Fruit fly (Drosophila melanogaster): ENCODE measurements around the gene shv.

dm6 chr2L:427338-428234 lies 25.3 kb upstream of the shv start:
- TF ChIP-seq CG8478 (optimal IDR thresholded peaks at IDR 0.05) (no peak), CTCF (optimal IDR thresholded peaks at IDR 0.05) (no peak)

Data from S2 (cell line).